Worm (Caenorhabditis elegans): ENCODE measurements around the gene ndx-6.

DNA sequence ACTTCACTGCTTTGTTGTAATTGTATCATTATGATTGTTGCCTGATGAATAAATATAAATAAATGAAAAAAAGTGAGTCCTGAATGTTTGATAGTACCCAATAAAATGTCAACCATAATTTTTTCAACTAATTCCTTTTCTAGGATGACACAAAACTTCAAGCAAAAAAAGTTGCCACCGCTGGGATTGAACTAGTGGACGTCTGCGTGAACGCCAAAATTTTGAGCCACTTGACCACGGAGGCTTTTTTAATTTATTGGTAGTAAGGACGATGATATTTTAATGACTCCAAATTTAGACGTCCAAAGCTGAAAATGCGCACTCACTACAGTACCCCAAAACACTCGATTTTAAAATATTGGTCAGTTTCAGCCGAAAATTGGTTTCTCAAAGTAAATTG is 36.0 kb downstream of the ndx-6 start:
- TF ChIP-seq ets-7 (tag; optimal IDR thresholded peaks at IDR 0.05) (no peak), tbx-37 (GFP tag; conservative IDR thresholded peaks at IDR 0.05) (no peak), tbx-11 (GFP tag; IDR thresholded peaks at IDR 0.05) (no peak), ceh-36 (tag; optimal IDR thresholded peaks at IDR 0.05) (no peak), hnd-1 (tag; optimal IDR thresholded peaks at IDR 0.05) (no peak), ama-1 (optimal IDR thresholded peaks at IDR 0.05) (no peak), hmg-4 (GFP tag; optimal IDR thresholded peaks at IDR 0.05) (no peak)
